Worm (Caenorhabditis elegans) whole organism, L4/young adult: Measurements from ENCODE around the gene eif-3.F.

ENCODE experiments used
- W03F9.2 ChIP-seq: fragments of 150-350 bp; optimal IDR thresholded peaks from 2 replicates; lab custom pipeline; 2014; ENCODE audit warnings: missing biosample characterization, missing genetic modification characterization
- dao-5 ChIP-seq: sonication (generic microtip); optimal IDR thresholded peaks from 2 replicates; lab custom pipeline; 2016; ENCODE audit warnings: missing genotype, missing genetic modification characterization, moderate library complexity, missing compliant biosample characterization
- him-1 ChIP-seq: sonication (generic microtip); optimal IDR thresholded peaks from 2 replicates; lab custom pipeline; 2016; ENCODE audit warnings: missing genotype, missing genetic modification reagents, missing genetic modification characterization, missing compliant biosample characterization

ce11 chrII:9308614-9309046 lies 22.8 kb upstream of the eif-3.F start:
- TF ChIP-seq W03F9.2 (tag; lab: Kevin White, UChicago) (no peak), him-1 (no peak), dao-5 (tag; lab: Kevin White, UChicago) (no peak)
